Worm (Caenorhabditis elegans): ENCODE results near the gene clec-246.

The clec-246 gene

ce11 chrV:18178659-18179058 is 10.6 kb upstream of the clec-246 start, which contains the start of gene C31G12.4:
TSS of gene C31G12.4 (minus strand) at chrV:18178759.
- TF ChIP-seq ets-7 (tag; optimal IDR thresholded peaks at IDR 0.05) (no peak), tbx-37 (GFP tag; conservative IDR thresholded peaks at IDR 0.05) (no peak), ceh-13 (GFP tag; optimal IDR thresholded peaks at IDR 0.05) (no peak), hmbx-1 (tag; optimal IDR thresholded peaks at IDR 0.05) (no peak), scrt-1 (GFP tag; IDR thresholded peaks at IDR 0.05) (no peak), hmg-4 (GFP tag; optimal IDR thresholded peaks at IDR 0.05) (no peak), tra-4 (tag; optimal IDR thresholded peaks at IDR 0.05) (no peak), sea-1 (GFP tag; conservative IDR thresholded peaks at IDR 0.05) (no peak), aly-1 (tag; optimal IDR thresholded peaks at IDR 0.05) (no peak), F13C5.2 (tag; optimal IDR thresholded peaks at IDR 0.05) (no peak), ama-1 (optimal IDR thresholded peaks at IDR 0.05) (no peak), B0310.2 (tag; optimal IDR thresholded peaks at IDR 0.05) (no peak), pes-1 (GFP tag; IDR thresholded peaks at IDR 0.05) (no peak), ceh-36 (tag; optimal IDR thresholded peaks at IDR 0.05) (no peak), hnd-1 (tag; optimal IDR thresholded peaks at IDR 0.05) (no peak), flt-1 (GFP tag; IDR thresholded peaks at IDR 0.05) (no peak), tbx-11 (GFP tag; IDR thresholded peaks at IDR 0.05) (no peak)

- TF ChIP-seq hmg-4 (GFP tag; optimal IDR thresholded peaks at IDR 0.05) (no peak), ama-1 (optimal IDR thresholded peaks at IDR 0.05) (no peak), tbx-37 (GFP tag; conservative IDR thresholded peaks at IDR 0.05) (no peak), flt-1 (GFP tag; IDR thresholded peaks at IDR 0.05) (no peak), aly-1 (tag; optimal IDR thresholded peaks at IDR 0.05) (no peak), scrt-1 (GFP tag; IDR thresholded peaks at IDR 0.05) (no peak), ets-7 (tag; optimal IDR thresholded peaks at IDR 0.05) (no peak), F13C5.2 (tag; optimal IDR thresholded peaks at IDR 0.05) (no peak), ceh-13 (GFP tag; optimal IDR thresholded peaks at IDR 0.05) (no peak), sea-1 (GFP tag; conservative IDR thresholded peaks at IDR 0.05) (no peak), tbx-11 (GFP tag; IDR thresholded peaks at IDR 0.05) (no peak), pes-1 (GFP tag; IDR thresholded peaks at IDR 0.05) (no peak), B0310.2 (tag; optimal IDR thresholded peaks at IDR 0.05) (no peak), tra-4 (tag; optimal IDR thresholded peaks at IDR 0.05) (no peak), hmbx-1 (tag; optimal IDR thresholded peaks at IDR 0.05) (no peak)
Measured at ce11 chrV:18179663-18180062, 9.6 kb upstream of the clec-246 start, which contains the start of gene C31G12.1. TSS of gene C31G12.1 (plus strand) at chrV:18179963.

ce11 chrV:18184910-18185309 is 4.4 kb upstream of the clec-246 start, which contains the start of gene C31G12.3:
TSS of gene C31G12.3 (plus strand) at chrV:18185210.
- TF ChIP-seq hmg-4 (GFP tag; optimal IDR thresholded peaks at IDR 0.05) = no peak
- no peak for TF ChIP-seq aly-1 (tag; optimal IDR thresholded peaks at IDR 0.05)
- no peak for TF ChIP-seq hnd-1 (tag; optimal IDR thresholded peaks at IDR 0.05)
- no peak for TF ChIP-seq sea-1 (GFP tag; conservative IDR thresholded peaks at IDR 0.05)

- no peak for TF ChIP-seq F13C5.2 (tag; optimal IDR thresholded peaks at IDR 0.05)
- no peak for TF ChIP-seq B0310.2 (tag; optimal IDR thresholded peaks at IDR 0.05)
- TF ChIP-seq tbx-11 (GFP tag; IDR thresholded peaks at IDR 0.05) = no peak
- TF ChIP-seq hmbx-1 (tag; optimal IDR thresholded peaks at IDR 0.05) = no peak
Measured at ce11 chrV:18188328-18188727, 953 bp upstream of the clec-246 start, which contains the start of gene clec-245. TSS of gene clec-245 (minus strand) at chrV:18188428.

ce11 chrV:18191128-18191527 is 1.8 kb downstream of the clec-246 start, which contains the start of gene clec-42:
TSS of gene clec-42 (plus strand) at chrV:18191412.
- TF ChIP-seq scrt-1 (GFP tag; IDR thresholded peaks at IDR 0.05) (no peak), flt-1 (GFP tag; IDR thresholded peaks at IDR 0.05) (no peak), tra-4 (tag; optimal IDR thresholded peaks at IDR 0.05) (no peak), F13C5.2 (tag; optimal IDR thresholded peaks at IDR 0.05) (no peak), hmbx-1 (tag; optimal IDR thresholded peaks at IDR 0.05) (no peak), ets-7 (tag; optimal IDR thresholded peaks at IDR 0.05) (no peak), aly-1 (tag; optimal IDR thresholded peaks at IDR 0.05) (no peak), tbx-11 (GFP tag; IDR thresholded peaks at IDR 0.05) (no peak), ama-1 (optimal IDR thresholded peaks at IDR 0.05) (no peak)

ce11 chrV:18195006-18195405 is 5.7 kb downstream of the clec-246 start, which contains the start of gene F16H6.3:
TSS of gene F16H6.3 (plus strand) at chrV:18195306.
- no peak for TF ChIP-seq ceh-13 (GFP tag; optimal IDR thresholded peaks at IDR 0.05)
- TF ChIP-seq scrt-1 (GFP tag; IDR thresholded peaks at IDR 0.05) = no peak
- no peak for TF ChIP-seq tbx-11 (GFP tag; IDR thresholded peaks at IDR 0.05)
- no peak for TF ChIP-seq pes-1 (GFP tag; IDR thresholded peaks at IDR 0.05)
- no peak for TF ChIP-seq hmbx-1 (tag; optimal IDR thresholded peaks at IDR 0.05)
- no peak for TF ChIP-seq hmg-4 (GFP tag; optimal IDR thresholded peaks at IDR 0.05)
- TF ChIP-seq aly-1 (tag; optimal IDR thresholded peaks at IDR 0.05) = no peak
- no peak for TF ChIP-seq sea-1 (GFP tag; conservative IDR thresholded peaks at IDR 0.05)

ce11 chrV:18198421-18198820 is 9.1 kb downstream of the clec-246 start, which contains the start of gene F16H6.4:
TSS of gene F16H6.4 (plus strand) at chrV:18198721.
- TF ChIP-seq aly-1 (tag; optimal IDR thresholded peaks at IDR 0.05) (no peak), tra-4 (tag; optimal IDR thresholded peaks at IDR 0.05) (no peak), ama-1 (optimal IDR thresholded peaks at IDR 0.05) (no peak), ets-7 (tag; optimal IDR thresholded peaks at IDR 0.05) (no peak), B0310.2 (tag; optimal IDR thresholded peaks at IDR 0.05) (no peak), hmbx-1 (tag; optimal IDR thresholded peaks at IDR 0.05) (no peak), tbx-37 (GFP tag; conservative IDR thresholded peaks at IDR 0.05) (no peak), tbx-11 (GFP tag; IDR thresholded peaks at IDR 0.05) (no peak), hmg-4 (GFP tag; optimal IDR thresholded peaks at IDR 0.05) (no peak), scrt-1 (GFP tag; IDR thresholded peaks at IDR 0.05) (no peak)

- TF ChIP-seq tra-4 (tag; optimal IDR thresholded peaks at IDR 0.05) (no peak), hmg-4 (GFP tag; optimal IDR thresholded peaks at IDR 0.05) (no peak), B0310.2 (tag; optimal IDR thresholded peaks at IDR 0.05) (no peak), scrt-1 (GFP tag; IDR thresholded peaks at IDR 0.05) (no peak), F13C5.2 (tag; optimal IDR thresholded peaks at IDR 0.05) (no peak), ama-1 (optimal IDR thresholded peaks at IDR 0.05) (no peak), flt-1 (GFP tag; IDR thresholded peaks at IDR 0.05) (no peak)
Measured at ce11 chrV:18209071-18209470, 19.8 kb downstream of the clec-246 start, which contains the start of gene F16H6.7. TSS of gene F16H6.7 (minus strand) at chrV:18209171.

Measured in whole organism, early embryonic.